Worm (Caenorhabditis elegans): Measurements from ENCODE around the gene ets-9.

Gene ets-9

DNA sequence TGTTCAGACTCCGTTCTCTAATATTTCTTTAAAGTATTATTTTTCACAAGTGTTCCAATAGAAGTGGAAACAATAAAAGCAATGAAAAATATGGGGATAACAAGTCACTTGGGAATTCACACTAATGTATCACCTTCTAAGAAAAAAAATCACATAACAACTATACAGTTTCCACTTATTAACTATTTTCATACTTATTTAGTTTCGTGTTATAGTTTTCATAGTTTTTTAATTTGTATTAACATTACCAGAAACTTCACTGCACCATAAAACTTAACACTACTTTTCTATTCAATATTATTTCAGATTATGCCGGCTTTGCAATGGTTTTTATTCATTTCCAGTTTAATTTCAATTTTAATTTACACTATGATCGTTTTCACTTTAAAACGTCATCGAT lies 27.5 kb upstream of the ets-9 start, which contains the start of gene srv-5 (continued):
- TF ChIP-seq nfya-2 (GFP tag; IDR thresholded peaks at IDR 0.05) = no peak
- TF ChIP-seq efl-1 (GFP tag; optimal IDR thresholded peaks at IDR 0.05) = no peak
- TF ChIP-seq rec-8 (tag; optimal IDR thresholded peaks at IDR 0.05) = no peak
- no peak for TF ChIP-seq ztf-6 (GFP tag; IDR thresholded peaks at IDR 0.05)

DNA sequence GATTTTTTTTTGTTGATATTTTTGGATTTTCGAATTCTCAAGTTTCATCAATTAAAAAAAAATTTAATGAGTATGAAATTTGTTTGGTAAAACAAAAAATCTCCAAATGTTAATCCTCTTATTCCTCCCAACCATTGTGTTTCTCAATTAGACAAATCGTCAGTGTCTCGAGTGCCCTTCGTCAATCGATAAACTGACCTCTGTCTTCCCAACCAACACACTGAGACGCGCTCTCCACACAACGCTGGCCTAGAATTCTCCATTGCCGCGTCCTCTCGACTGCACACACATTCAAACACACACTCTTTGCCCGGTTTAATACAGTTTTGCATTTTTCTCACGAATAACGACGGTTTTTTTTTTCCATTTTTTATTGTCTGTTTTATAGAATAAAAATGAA lies 24.7 kb upstream of the ets-9 start, which contains the start of gene taf-11.1:
Gene taf-11.1, plus strand, starts transcription at position 389 of the 400 bp plus-strand sequence.
- TF ChIP-seq mel-28 (tag; optimal IDR thresholded peaks at IDR 0.05; ENCODE audit: borderline replicate concordance) (no peak), let-526 (GFP tag; IDR thresholded peaks at IDR 0.05) (no peak), hmg-1.2 (GFP tag; IDR thresholded peaks at IDR 0.05) (peak; percentile 33; the same call in 1 of the 2 replicates), tbx-9 (tag; optimal IDR thresholded peaks at IDR 0.05; ENCODE audit: borderline replicate concordance) (no peak), nhr-80 (tag; optimal IDR thresholded peaks at IDR 0.05) (peak; percentile 44), athp-1 (tag; optimal IDR thresholded peaks at IDR 0.05) (no peak), B0019.2 (GFP tag; conservative IDR thresholded peaks at IDR 0.05) (no peak), hlh-12 (tag; optimal IDR thresholded peaks at IDR 0.05) (no peak), ets-4 (GFP tag; optimal IDR thresholded peaks at IDR 0.05) (no peak), Y95B8A.8 (GFP tag; IDR thresholded peaks at IDR 0.05) (no peak), ztf-18 (tag; optimal IDR thresholded peaks at IDR 0.05) (no peak), ztf-3 (GFP tag; optimal IDR thresholded peaks at IDR 0.05) (no peak), T07F8.4 (tag; optimal IDR thresholded peaks at IDR 0.05) (no peak), ceh-79 (tag; optimal IDR thresholded peaks at IDR 0.05) (no peak), repo-1 (tag; optimal IDR thresholded peaks at IDR 0.05) (no peak), attf-5 (GFP tag; optimal IDR thresholded peaks at IDR 0.05) (no peak), bed-1 (GFP tag; IDR thresholded peaks at IDR 0.05) (no peak), B0035.1 (tag; optimal IDR thresholded peaks at IDR 0.05) (no peak), zfh-2 (GFP tag; conservative IDR thresholded peaks at IDR 0.05) (no peak), efl-1 (GFP tag; optimal IDR thresholded peaks at IDR 0.05) (no peak), ceh-27 (GFP tag; optimal IDR thresholded peaks at IDR 0.05) (peak; percentile 3), dox-1 (GFP tag; IDR thresholded peaks at IDR 0.05) (0 out of 2 replicates have a peak, but pooled peaks have one; percentile 8), snpc-4 (GFP tag; optimal IDR thresholded peaks at IDR 0.05) (no peak), snpc-4 (tag; optimal IDR thresholded peaks at IDR 0.05) (no peak), ceh-100 (GFP tag; IDR thresholded peaks at IDR 0.05) (no peak), akir-1 (GFP tag; optimal IDR thresholded peaks at IDR 0.05) (no peak), B0261.1 (tag; optimal IDR thresholded peaks at IDR 0.05) (no peak), madf-10 (tag; optimal IDR thresholded peaks at IDR 0.05) (no peak), rpc-1 (optimal IDR thresholded peaks at IDR 0.05) (no peak), rpc-1 (tag; optimal IDR thresholded peaks at IDR 0.05) (no peak), chd-7 (tag; optimal IDR thresholded peaks at IDR 0.05) (no peak)

DNA sequence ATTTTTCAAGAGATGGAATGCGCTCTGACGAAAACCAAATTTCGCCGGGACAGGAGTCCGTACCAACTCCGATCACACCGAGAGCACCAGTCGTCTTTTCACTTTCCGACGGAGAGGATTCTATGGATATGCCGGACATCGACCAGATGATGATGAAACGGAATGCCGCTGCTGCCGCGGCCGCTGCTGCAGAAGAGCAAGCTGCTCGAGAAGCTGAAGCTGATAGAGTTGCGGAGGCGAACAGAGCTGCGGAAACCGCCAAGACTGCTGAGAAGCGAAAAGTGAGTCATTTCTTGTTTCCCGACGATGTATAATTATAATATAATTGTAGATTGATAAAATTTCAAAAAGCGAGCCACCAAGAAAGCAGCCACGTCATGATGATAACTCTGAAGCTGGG lies 24.1 kb upstream of the ets-9 start:
- TF ChIP-seq egrh-3 (GFP tag; IDR thresholded peaks at IDR 0.05) (peak; percentile 71), atf-7 (tag; optimal IDR thresholded peaks at IDR 0.05) (no peak)

DNA sequence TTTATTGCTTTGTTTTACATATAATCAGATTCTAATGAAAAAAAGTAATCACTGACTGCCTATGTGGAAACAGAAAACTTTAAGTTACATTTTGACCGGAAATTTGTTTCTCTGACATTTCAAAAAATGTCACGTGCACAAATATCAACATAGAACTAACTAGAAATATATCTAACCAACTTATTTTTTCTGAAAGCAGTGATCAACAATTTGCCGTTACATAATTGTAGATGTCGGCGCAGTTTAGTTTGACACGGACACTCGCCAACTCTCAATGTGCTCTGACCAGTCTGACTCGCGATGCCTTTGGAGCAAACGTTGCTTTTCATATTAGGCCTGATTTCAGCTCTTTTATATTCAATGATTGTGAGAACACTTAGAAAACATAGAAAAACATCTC lies 22.7 kb upstream of the ets-9 start, which contains the start of gene srv-6:
Gene srv-6, plus strand, starts transcription at position 301 of the 400 bp plus-strand sequence.
- TF ChIP-seq nfya-2 (GFP tag; IDR thresholded peaks at IDR 0.05) (no peak), F57A8.1 (GFP tag; optimal IDR thresholded peaks at IDR 0.05) (no peak), ZK185.1 (tag; optimal IDR thresholded peaks at IDR 0.05; ENCODE audit: poor library complexity, severe bottlenecking) (no peak), B0019.2 (GFP tag; conservative IDR thresholded peaks at IDR 0.05) (no peak)

Measured in whole organism, young adult.